Worm (Caenorhabditis elegans): ENCODE results near the gene col-160.
A peak's percentile ranks its signal among the peaks of the same experiment; 100 is the strongest.

Gene col-160

DNA sequence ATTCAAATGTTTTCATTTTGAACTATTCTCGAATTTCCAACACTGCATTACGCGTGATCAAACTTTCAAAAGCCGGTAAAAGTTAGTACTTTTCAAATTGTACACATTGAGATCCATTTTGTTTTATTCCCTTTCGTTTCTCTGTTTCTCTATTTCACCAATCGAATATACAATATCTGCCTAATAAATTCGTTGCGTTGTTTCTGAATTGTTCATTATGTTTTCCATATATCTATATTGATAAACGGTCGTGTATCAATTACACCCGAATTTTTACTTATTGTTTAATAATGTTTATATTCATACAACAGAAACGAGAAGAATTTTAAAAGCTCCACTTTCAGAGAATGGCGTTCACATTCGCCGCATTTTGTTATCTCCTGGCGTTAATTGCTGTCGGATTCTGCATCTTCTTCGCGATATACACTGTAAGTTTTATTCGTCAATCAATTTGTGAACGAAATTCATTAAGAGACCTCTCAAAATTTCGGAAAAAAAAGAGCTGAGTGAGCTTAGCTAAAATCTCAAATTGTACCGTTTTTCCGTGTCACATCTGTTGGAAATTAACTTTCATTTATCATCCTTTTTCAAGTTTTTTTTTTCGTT is 21.9 kb downstream of the col-160 start, which contains the start of gene cni-1:
Gene cni-1, plus strand, starts transcription at position 345 of the 606 bp plus-strand sequence.
- TF ChIP-seq Y55F3AM.14 (GFP tag; optimal IDR thresholded peaks at IDR 0.05) (no peak), sem-4 (tag; optimal IDR thresholded peaks at IDR 0.05) (no peak), ztf-1 (GFP tag; conservative IDR thresholded peaks at IDR 0.05) (no peak), sma-9 (GFP tag; optimal IDR thresholded peaks at IDR 0.05) (no peak), sma-9 (tag; optimal IDR thresholded peaks at IDR 0.05) (no peak), nhr-21 (tag; optimal IDR thresholded peaks at IDR 0.05) (no peak), fos-1 (tag; optimal IDR thresholded peaks at IDR 0.05) (no peak), elt-1 (tag; optimal IDR thresholded peaks at IDR 0.05) (no peak), peb-1 (tag; optimal IDR thresholded peaks at IDR 0.05) (no peak), sma-3 (GFP tag; optimal IDR thresholded peaks at IDR 0.05) (no peak), F13H6.1 (tag; optimal IDR thresholded peaks at IDR 0.05) (no peak), lsy-2 (tag; optimal IDR thresholded peaks at IDR 0.05) (no peak), lin-11 (tag; optimal IDR thresholded peaks at IDR 0.05) (no peak), nhr-6 (tag; optimal IDR thresholded peaks at IDR 0.05) (no peak), C34F6.9 (tag; optimal IDR thresholded peaks at IDR 0.05) (no peak), ztf-11 (tag; optimal IDR thresholded peaks at IDR 0.05) (no peak), R02D3.7 (tag; optimal IDR thresholded peaks at IDR 0.05) (no peak), lin-39 (tag; optimal IDR thresholded peaks at IDR 0.05) (no peak)

DNA sequence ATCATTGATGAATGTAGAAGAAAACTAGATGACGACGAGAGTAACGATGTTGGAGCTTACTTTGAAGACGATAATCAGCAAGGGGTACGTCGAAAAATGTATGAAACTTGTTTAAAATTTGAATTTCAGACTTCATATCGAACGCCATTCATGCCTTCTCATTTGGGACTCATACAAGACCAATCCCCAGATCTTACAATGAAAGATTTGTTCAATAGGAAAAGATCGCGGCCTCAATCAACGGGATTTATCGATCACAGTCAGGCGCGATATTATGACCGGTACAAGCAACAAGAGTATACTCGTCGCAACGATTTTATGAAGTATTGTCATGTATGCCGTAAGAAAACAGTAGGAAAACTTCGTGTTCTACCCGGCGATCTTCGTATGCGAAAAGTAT is 25.2 kb downstream of the col-160 start:
- no peak for TF ChIP-seq sem-4 (tag; optimal IDR thresholded peaks at IDR 0.05)

- TF ChIP-seq sma-3 (GFP tag; optimal IDR thresholded peaks at IDR 0.05), result peak; percentile 43
- peak; percentile 36 for TF ChIP-seq snpc-4 (tag; optimal IDR thresholded peaks at IDR 0.05)
- no peak for TF ChIP-seq fos-1 (tag; optimal IDR thresholded peaks at IDR 0.05)
- TF ChIP-seq unc-55 (GFP tag; optimal IDR thresholded peaks at IDR 0.05), result peak; percentile 51
- TF ChIP-seq mdl-1 (tag; optimal IDR thresholded peaks at IDR 0.05), result peak in 1 of 2 experiments; percentile 9
- TF ChIP-seq C34F6.9 (tag; optimal IDR thresholded peaks at IDR 0.05), result peak; percentile 22
- TF ChIP-seq lin-11 (tag; optimal IDR thresholded peaks at IDR 0.05), result peak; percentile 25
- TF ChIP-seq blmp-1 (tag; optimal IDR thresholded peaks at IDR 0.05; ENCODE audit: insufficient read depth), result no peak
- no peak for TF ChIP-seq Y55F3AM.14 (GFP tag; optimal IDR thresholded peaks at IDR 0.05)
- TF ChIP-seq gmeb-1 (tag; optimal IDR thresholded peaks at IDR 0.05), result peak; percentile 60
- peak; percentile 30 for TF ChIP-seq lin-13 (GFP tag; optimal IDR thresholded peaks at IDR 0.05)
- no peak for TF ChIP-seq F13H6.1 (tag; optimal IDR thresholded peaks at IDR 0.05)
- no peak for TF ChIP-seq ztf-1 (GFP tag; conservative IDR thresholded peaks at IDR 0.05)
- peak; percentile 6 for TF ChIP-seq ama-1 (optimal IDR thresholded peaks at IDR 0.05)
- TF ChIP-seq mab-5 (tag; optimal IDR thresholded peaks at IDR 0.05), result peak; percentile 28
- TF ChIP-seq nhr-6 (tag; optimal IDR thresholded peaks at IDR 0.05), result no peak
- peak; percentile 35 for TF ChIP-seq sma-9 (GFP tag; optimal IDR thresholded peaks at IDR 0.05)
- TF ChIP-seq sma-9 (tag; optimal IDR thresholded peaks at IDR 0.05), result no peak
- no peak for TF ChIP-seq aly-2 (tag; optimal IDR thresholded peaks at IDR 0.05)
- no peak for TF ChIP-seq unc-62 (GFP tag; optimal IDR thresholded peaks at IDR 0.05)
These were observed 25.8 kb downstream of the col-160 start, which contains the start of gene him-17 for ce11 chrV:13176117-13176753. him-17 (plus strand) TSS chrV:13176711.

DNA sequence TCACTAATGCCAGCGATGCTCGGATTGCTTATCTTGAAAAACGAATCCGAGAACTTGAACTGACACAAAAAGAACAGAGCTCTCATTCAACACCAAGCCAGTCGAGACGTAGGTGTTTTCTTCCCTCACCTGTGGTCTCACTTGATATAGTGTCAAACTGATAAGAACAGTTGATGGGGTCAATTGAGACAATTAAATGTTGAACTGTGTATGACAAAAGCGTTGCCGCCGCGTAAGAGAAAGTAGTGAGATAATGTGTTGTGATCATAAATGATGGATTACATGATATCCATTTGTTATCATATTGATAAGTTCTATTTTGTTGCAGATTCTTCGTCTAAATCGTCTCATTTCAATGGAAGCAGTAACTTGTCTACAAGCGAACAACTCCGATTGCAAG is 28.3 kb downstream of the col-160 start:
- TF ChIP-seq nhr-77 (tag; optimal IDR thresholded peaks at IDR 0.05) (no peak), nhr-237 (tag; optimal IDR thresholded peaks at IDR 0.05) (no peak), lin-39 (tag; optimal IDR thresholded peaks at IDR 0.05) (no peak), mab-5 (tag; optimal IDR thresholded peaks at IDR 0.05) (no peak), mbf-1 (tag; optimal IDR thresholded peaks at IDR 0.05) (no peak), fos-1 (tag; optimal IDR thresholded peaks at IDR 0.05) (peak; percentile 32), sma-9 (GFP tag; optimal IDR thresholded peaks at IDR 0.05) (peak; percentile 47), sma-9 (tag; optimal IDR thresholded peaks at IDR 0.05) (no peak), unc-39 (tag; optimal IDR thresholded peaks at IDR 0.05) (no peak)

DNA sequence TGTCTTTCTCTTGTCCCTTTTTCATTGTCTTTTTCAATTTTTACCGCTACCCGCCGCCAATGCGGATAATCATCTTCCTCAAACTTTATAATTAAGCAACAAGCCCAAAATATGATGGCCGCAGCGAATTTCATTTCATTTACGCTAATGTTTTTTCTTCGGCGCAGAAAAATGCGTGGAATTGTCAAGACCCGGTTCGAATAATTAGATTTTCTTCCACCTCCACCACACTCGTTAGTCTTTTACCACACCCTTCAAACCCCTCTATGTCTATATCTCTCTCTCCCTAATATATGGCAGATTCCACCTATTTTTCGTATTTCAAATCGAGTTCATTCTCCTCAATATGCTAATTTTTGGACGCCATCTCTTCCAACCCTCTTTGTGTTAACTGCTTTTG is 31.5 kb downstream of the col-160 start:
- TF ChIP-seq R02D3.7 (tag; optimal IDR thresholded peaks at IDR 0.05) (no peak), aly-2 (tag; optimal IDR thresholded peaks at IDR 0.05) (no peak), dmd-4 (tag; optimal IDR thresholded peaks at IDR 0.05) (no peak), ceh-16 (tag; optimal IDR thresholded peaks at IDR 0.05) (no peak), skn-1 (tag; optimal IDR thresholded peaks at IDR 0.05) (no peak), ZK546.5 (tag; optimal IDR thresholded peaks at IDR 0.05) (no peak), unc-62 (GFP tag; optimal IDR thresholded peaks at IDR 0.05) (no peak), C34F6.9 (tag; optimal IDR thresholded peaks at IDR 0.05) (no peak)
